Worm (Caenorhabditis elegans) whole organism, L4 larva: ENCODE data around the gene gst-32.

ENCODE experiments used
- ama-1 ChIP-seq: fragments of 150-350 bp; optimal IDR thresholded peaks from 2 replicates; lab custom pipeline; 2014; ENCODE audit warnings: inconsistent platforms, mixed read lengths
- nhr-28 ChIP-seq: fragments of 150-350 bp; optimal IDR thresholded peaks from 2 replicates; lab custom pipeline; 2014; ENCODE audit warnings: missing biosample characterization, missing genetic modification characterization
- saeg-2 ChIP-seq: fragments of 200-800 bp; sonication (Bioruptor generic); IDR thresholded peaks from 2 replicates; pipeline ENCODE4 v1.3.6; 2022; ENCODE audit warnings: missing genetic modification reagents, missing genetic modification characterization, missing compliant biosample characterization
- unc-130 ChIP-seq: sonication (generic microtip); optimal IDR thresholded peaks from 2 replicates; lab custom pipeline; 2016; ENCODE audit warnings: missing genetic modification reagents, missing genetic modification characterization, missing compliant biosample characterization

ce11 chrII:15135886-15136285, 42.5 kb downstream of the gst-32 start, which contains the start of gene Y53F4B.25:
- TF ChIP-seq saeg-2 (GFP tag; lab: Robert Waterston, UW) (no peak), ama-1 (lab: Kevin White, UChicago) (no peak), nhr-28 (no peak), unc-130 (GFP tag; lab: Kevin White, UChicago) (no peak)
